Worm (Caenorhabditis elegans) whole organism, L1 larva: ENCODE data around the gene R04B5.6.

Experiments used
- C16A3.4 ChIP-seq: fragments of 150-350 bp; optimal IDR thresholded peaks from 2 replicates; lab custom pipeline; 2014; ENCODE audit warnings: missing biosample characterization, missing genetic modification characterization
- C34B4.2 ChIP-seq: sonication (generic microtip); optimal IDR thresholded peaks from 2 replicates; lab custom pipeline; 2017; ENCODE audit warnings: mild to moderate bottlenecking, missing genetic modification characterization, missing compliant biosample characterization
- aha-1 ChIP-seq: fragments of 150-350 bp; optimal IDR thresholded peaks from 2 replicates; lab custom pipeline; 2014; ENCODE audit warnings: missing biosample characterization, missing genetic modification characterization
- aly-2 ChIP-seq: fragments of 150-350 bp; optimal IDR thresholded peaks from 2 replicates; lab custom pipeline; 2014; ENCODE audit warnings: missing biosample characterization, missing genetic modification characterization
- blmp-1 ChIP-seq: fragments of 150-350 bp; optimal IDR thresholded peaks from 2 replicates; lab custom pipeline; 2014; ENCODE audit warnings: missing biosample characterization, missing genetic modification characterization
- ceh-63 ChIP-seq: fragments of 200-800 bp; sonication (Bioruptor generic); optimal IDR thresholded peaks from 2 replicates; lab custom pipeline; 2018; ENCODE audit warnings: mild to moderate bottlenecking, missing genetic modification characterization, missing compliant biosample characterization
- ceh-82 ChIP-seq, 3 experiments: fragments of 150-350 bp in 1 of 3; sonication (generic microtip) in 2 of 3; optimal IDR thresholded peaks; 2 replicates each; lab custom pipeline; 2014 to 2017; ENCODE audit warnings: missing biosample characterization in 3 of 3, missing genetic modification characterization in 3 of 3
- ceh-88 ChIP-seq: fragments of 200-800 bp; sonication (Bioruptor generic); IDR thresholded peaks from 2 replicates; pipeline ENCODE4 v1.3.6; 2022; ENCODE audit warnings: missing genetic modification characterization, missing compliant biosample characterization
- ceh-90 ChIP-seq: sonication (generic microtip); optimal IDR thresholded peaks from 2 replicates; lab custom pipeline; 2016; ENCODE audit warnings: missing genetic modification characterization, missing compliant biosample characterization
- dpl-1 ChIP-seq, 3 experiments: fragments of 150-350 bp in 2 of 3; sonication (generic microtip) in 1 of 3; optimal IDR thresholded peaks; 2 replicates each; lab custom pipeline; 2014 to 2017; ENCODE audit warnings: missing biosample characterization in 3 of 3, missing genetic modification characterization in 3 of 3, missing genetic modification reagents in 3 of 3
- efl-1 ChIP-seq, 4 experiments: fragments of 150-350 bp; optimal IDR thresholded peaks in 3 of 4; peaks in 1 of 4; 1 replicate in 1 of 4; 2 replicates in 3 of 4; lab custom pipeline; 2014; ENCODE audit warnings: missing biosample characterization in 2 of 4, missing genetic modification characterization in 2 of 4, missing genetic modification reagents in 2 of 4
- egl-13 ChIP-seq: sonication (generic microtip); optimal IDR thresholded peaks from 2 replicates; lab custom pipeline; 2016; ENCODE audit warnings: missing genotype, missing genetic modification reagents, missing genetic modification characterization, missing compliant biosample characterization
- elt-2 ChIP-seq: sonication (generic microtip); optimal IDR thresholded peaks from 2 replicates; lab custom pipeline; 2016; ENCODE audit warnings: missing genetic modification characterization, mild to moderate bottlenecking, inconsistent platforms, missing compliant biosample characterization, missing genetic modification reagents
- elt-3 ChIP-seq, 6 experiments: fragments of 150-350 bp in 1 of 6; sonication (generic microtip); optimal IDR thresholded peaks; 2 replicates each; lab custom pipeline; 2017 to 2018; ENCODE audit warnings: missing biosample characterization in 6 of 6, missing genetic modification characterization in 6 of 6, inconsistent platforms in 1 of 6
- ets-5 ChIP-seq: fragments of 200-800 bp; sonication (Bioruptor generic); IDR thresholded peaks from 2 replicates; pipeline ENCODE4 v1.3.6; 2022; ENCODE audit warnings: missing genetic modification characterization, missing compliant biosample characterization
- grh-1 ChIP-seq: fragments of 200-800 bp; sonication (Bioruptor generic); IDR thresholded peaks from 2 replicates; pipeline ENCODE4 v1.3.6; 2022; ENCODE audit warnings: missing genetic modification reagents, missing genetic modification characterization, missing compliant biosample characterization
- irx-1 ChIP-seq: sonication (generic microtip); optimal IDR thresholded peaks from 2 replicates; lab custom pipeline; 2016; ENCODE audit warnings: missing genetic modification characterization, missing compliant biosample characterization
- jun-1 ChIP-seq: fragments of 150-350 bp; optimal IDR thresholded peaks from 2 replicates; lab custom pipeline; 2014; ENCODE audit warnings: missing biosample characterization, missing genetic modification reagents, missing genetic modification characterization
- lin-13 ChIP-seq: fragments of 150-350 bp; optimal IDR thresholded peaks from 2 replicates; lab custom pipeline; 2014; ENCODE audit warnings: missing biosample characterization, missing genetic modification reagents, missing genetic modification characterization
- lin-14 ChIP-seq: fragments of 200-800 bp; sonication (Bioruptor generic); optimal IDR thresholded peaks from 2 replicates; lab custom pipeline; 2018; ENCODE audit warnings: mild to moderate bottlenecking, missing genetic modification characterization, moderate library complexity, missing compliant biosample characterization
- lin-35 ChIP-seq, 2 experiments: fragments of 150-350 bp; optimal IDR thresholded peaks; 2 replicates each; lab custom pipeline; 2014; ENCODE audit warnings: missing biosample characterization in 2 of 2, missing genetic modification characterization in 2 of 2, missing genetic modification reagents in 2 of 2
- lin-39 ChIP-seq: fragments of 150-350 bp; optimal IDR thresholded peaks from 2 replicates; lab custom pipeline; 2014; ENCODE audit warnings: missing biosample characterization, missing genetic modification reagents, missing genetic modification characterization
- nhr-12 ChIP-seq: sonication (generic microtip); optimal IDR thresholded peaks from 2 replicates; lab custom pipeline; 2017; ENCODE audit warnings: missing biosample characterization, missing genetic modification characterization
- nhr-20 ChIP-seq: sonication (generic microtip); optimal IDR thresholded peaks from 2 replicates; lab custom pipeline; 2016; ENCODE audit warnings: mild to moderate bottlenecking, missing genetic modification characterization, missing compliant biosample characterization
- nhr-28 ChIP-seq: fragments of 150-350 bp; optimal IDR thresholded peaks from 2 replicates; lab custom pipeline; 2014; ENCODE audit warnings: missing biosample characterization, missing genetic modification characterization
- nhr-47 ChIP-seq: sonication (generic microtip); optimal IDR thresholded peaks from 2 replicates; lab custom pipeline; 2016; ENCODE audit warnings: mild to moderate bottlenecking, missing genetic modification characterization, moderate library complexity, missing compliant biosample characterization
- nhr-85 ChIP-seq: sonication (generic microtip); peaks from one replicate; lab custom pipeline; 2016; ENCODE audit warnings: missing genetic modification characterization, inconsistent platforms, missing compliant biosample characterization
- pag-3 ChIP-seq: sonication (generic microtip); optimal IDR thresholded peaks from 2 replicates; lab custom pipeline; 2017; ENCODE audit warnings: missing genetic modification characterization, mild to moderate bottlenecking, missing compliant biosample characterization, antibody characterized with exemption, borderline replicate concordance; ENCODE audit not compliant: insufficient read depth
- pax-3 ChIP-seq: fragments of 200-800 bp; sonication (Bioruptor generic); optimal IDR thresholded peaks from 2 replicates; lab custom pipeline; 2018; ENCODE audit warnings: mild to moderate bottlenecking, missing genetic modification characterization, moderate library complexity, missing compliant biosample characterization
- skn-1 ChIP-seq: fragments of 150-350 bp; optimal IDR thresholded peaks from 2 replicates; lab custom pipeline; 2014; ENCODE audit warnings: missing biosample characterization, missing genetic modification characterization
- snpc-4 ChIP-seq: fragments of 150-350 bp; optimal IDR thresholded peaks from 2 replicates; lab custom pipeline; 2014; ENCODE audit warnings: missing biosample characterization, missing genetic modification characterization
- snu-23 ChIP-seq: sonication (generic microtip); optimal IDR thresholded peaks from 2 replicates; lab custom pipeline; 2016; ENCODE audit warnings: missing genetic modification characterization, missing compliant biosample characterization
- sup-37 ChIP-seq: fragments of 200-800 bp; sonication (Bioruptor generic); optimal IDR thresholded peaks from 2 replicates; lab custom pipeline; 2018; ENCODE audit warnings: mild to moderate bottlenecking, missing genetic modification characterization, missing compliant biosample characterization
- swsn-7 ChIP-seq: sonication (generic microtip); optimal IDR thresholded peaks from 2 replicates; lab custom pipeline; 2016; ENCODE audit warnings: missing genetic modification characterization, missing compliant biosample characterization
- unc-30 ChIP-seq: sonication (generic microtip); optimal IDR thresholded peaks from 2 replicates; lab custom pipeline; 2017; ENCODE audit warnings: missing biosample characterization, missing genetic modification characterization
- unc-62 ChIP-seq: fragments of 150-350 bp; optimal IDR thresholded peaks from 2 replicates; lab custom pipeline; 2014; ENCODE audit warnings: missing biosample characterization, missing genetic modification reagents, missing genetic modification characterization
- ztf-11 ChIP-seq, 2 experiments: sonication (generic microtip); optimal IDR thresholded peaks; 2 replicates each; lab custom pipeline; 2016 to 2017; ENCODE audit warnings: missing genetic modification characterization in 2 of 2, missing biosample characterization in 1 of 2, missing compliant biosample characterization in 1 of 2

Gene R04B5.6

DNA sequence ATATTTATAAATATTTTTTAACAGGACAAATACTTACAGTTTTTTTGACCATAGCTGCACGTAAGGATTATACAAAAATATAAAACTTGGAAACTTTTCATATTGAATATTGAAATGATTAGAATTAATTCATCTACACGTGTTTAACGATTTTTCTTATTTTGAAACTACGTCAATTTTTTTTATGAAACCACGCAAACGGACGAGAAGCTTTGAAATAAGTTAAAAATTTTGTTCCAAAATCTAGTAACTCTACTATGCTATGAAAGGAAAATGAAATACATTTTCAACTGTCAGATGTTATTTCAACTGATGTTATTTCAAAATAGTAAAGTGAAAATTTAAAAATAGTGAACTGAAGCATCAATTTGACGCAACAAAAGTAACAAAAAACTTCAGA lies 11.2 kb upstream of the R04B5.6 start, which contains the start of gene F57A8.6:
F57A8.6 (minus strand) TSS at position 101 of the 400 bp plus-strand sequence.
- TF ChIP-seq nhr-47 (tag; lab: Kevin White, UChicago) (no peak), snpc-4 (tag; lab: Kevin White, UChicago) (no peak), ets-5 (GFP tag; lab: Robert Waterston, UW) (no peak), nhr-28 (tag; lab: Kevin White, UChicago) (no peak), blmp-1 (tag; lab: Kevin White, UChicago) (no peak), efl-1 (optimal IDR thresholded peaks at IDR 0.05; lab: Kevin White, UChicago) (no peak), efl-1 (GFP tag; optimal IDR thresholded peaks at IDR 0.05 in 1 of 2; lab: Kevin White, UChicago) (no peak), unc-62 (GFP tag; lab: Kevin White, UChicago) (no peak), egl-13 (no peak), lin-39 (no peak), aha-1 (tag; lab: Kevin White, UChicago) (no peak), jun-1 (tag; lab: Kevin White, UChicago) (no peak), skn-1 (tag; lab: Kevin White, UChicago) (no peak), C34B4.2 (tag; lab: Kevin White, UChicago) (no peak), pag-3 (tag; lab: Kevin White, UChicago) (no peak), ceh-88 (GFP tag; lab: Robert Waterston, UW) (no peak), irx-1 (tag; lab: Kevin White, UChicago) (no peak), C16A3.4 (tag; lab: Kevin White, UChicago) (no peak), elt-2 (no peak)

DNA sequence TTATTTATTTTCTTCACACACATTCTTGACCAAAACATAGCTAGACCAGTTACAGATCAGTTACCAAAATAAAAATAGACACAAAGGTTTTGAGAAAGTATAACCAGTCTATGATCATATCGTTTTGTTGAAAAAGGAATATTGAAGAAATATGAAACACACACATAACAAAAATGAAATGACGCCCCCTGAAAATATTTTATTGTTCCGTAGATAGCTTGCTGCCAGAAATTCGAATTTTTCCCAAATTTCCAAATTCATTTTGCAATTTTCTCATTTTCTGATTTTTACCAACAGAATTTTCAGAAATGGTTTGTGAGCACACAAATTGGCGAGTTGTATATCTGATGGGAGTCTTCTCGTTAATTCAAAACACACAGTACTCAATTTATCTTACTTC lies 9.5 kb upstream of the R04B5.6 start, which contains the start of gene F57A8.7:
F57A8.7 (plus strand) TSS at position 301 of the 400 bp plus-strand sequence.
- no peak for TF ChIP-seq grh-1
- TF ChIP-seq egl-13 = no peak
- no peak for TF ChIP-seq lin-35 (GFP tag; optimal IDR thresholded peaks at IDR 0.05; lab: Kevin White, UChicago)
- TF ChIP-seq ceh-90 (tag; lab: Kevin White, UChicago) = no peak
- no peak for TF ChIP-seq pag-3 (tag; lab: Kevin White, UChicago)
- TF ChIP-seq ceh-63 (GFP tag; lab: Kevin White, UChicago) = no peak
- TF ChIP-seq sup-37 (GFP tag; lab: Kevin White, UChicago) = no peak
- TF ChIP-seq unc-30 (tag; lab: Kevin White, UChicago) = no peak
- no peak for TF ChIP-seq pax-3 (tag; lab: Kevin White, UChicago)
- TF ChIP-seq aly-2 (tag; lab: Kevin White, UChicago) = no peak
- TF ChIP-seq lin-13 (GFP tag; lab: Kevin White, UChicago) = no peak
- no peak for TF ChIP-seq ets-5 (GFP tag; lab: Robert Waterston, UW)
- no peak for TF ChIP-seq nhr-85 (tag; lab: Kevin White, UChicago)
- no peak for TF ChIP-seq ztf-11 (tag; optimal IDR thresholded peaks at IDR 0.05; lab: Kevin White, UChicago)
- TF ChIP-seq lin-14 (GFP tag; lab: Kevin White, UChicago) = no peak
- no peak for TF ChIP-seq nhr-20 (tag; lab: Kevin White, UChicago)
- TF ChIP-seq swsn-7 (tag; lab: Kevin White, UChicago) = no peak

DNA sequence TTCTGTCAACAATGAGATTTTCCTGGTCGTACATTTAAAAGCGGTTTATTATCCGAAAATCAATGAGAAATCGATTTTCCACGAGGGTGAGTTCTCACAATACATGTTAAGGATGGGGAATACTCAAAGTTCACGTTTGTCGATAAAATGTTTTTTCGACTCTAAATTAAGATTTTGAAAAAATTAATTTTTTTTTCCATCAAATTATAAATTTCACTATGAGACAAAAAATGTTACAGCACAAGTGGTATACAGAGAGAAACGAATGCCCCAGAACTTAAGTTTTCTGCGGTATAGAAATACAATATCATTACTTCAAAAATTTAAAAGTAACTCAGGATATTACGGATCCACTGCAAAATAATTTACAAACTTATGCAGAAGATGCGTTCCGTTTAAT lies 6.7 kb upstream of the R04B5.6 start, which contains the start of gene R04B5.1:
R04B5.1 (minus strand) TSS at position 101 of the 400 bp plus-strand sequence.
- no peak for TF ChIP-seq nhr-12 (tag; lab: Kevin White, UChicago)
- no peak for TF ChIP-seq elt-3 (tag; optimal IDR thresholded peaks at IDR 0.05; lab: Kevin White, UChicago)
- no peak for TF ChIP-seq dpl-1 (GFP tag; optimal IDR thresholded peaks at IDR 0.05; lab: Kevin White, UChicago)
- no peak for TF ChIP-seq ceh-63 (GFP tag; lab: Kevin White, UChicago)
- TF ChIP-seq aha-1 (tag; lab: Kevin White, UChicago) = no peak
- no peak for TF ChIP-seq snu-23 (GFP tag; lab: Kevin White, UChicago)
- TF ChIP-seq ceh-82 (tag; optimal IDR thresholded peaks at IDR 0.05; lab: Kevin White, UChicago) = no peak
